Fruit fly (Drosophila melanogaster) whole organism, embryonic: Measurements from ENCODE around the gene CG4597.
A peak's percentile ranks its signal among the peaks of the same experiment; 100 is the strongest.

Source experiments
- B-H2 ChIP-seq: fragments of 200-800 bp; sonication (Bioruptor generic); optimal IDR thresholded peaks from 2 replicates; lab custom pipeline; 2018; ENCODE audit warnings: missing biosample characterization, mild to moderate bottlenecking, missing genetic modification characterization
- BtbVII ChIP-seq: fragments of 200-800 bp; sonication (Bioruptor generic); optimal IDR thresholded peaks from 3 replicates; lab custom pipeline; 2017; ENCODE audit warnings: missing biosample characterization, mild to moderate bottlenecking, missing genetic modification characterization
- CG10431 ChIP-seq: fragments of 200-800 bp; sonication (Bioruptor generic); optimal IDR thresholded peaks from 3 replicates; lab custom pipeline; 2018; ENCODE audit warnings: missing biosample characterization, mild to moderate bottlenecking, missing genetic modification characterization
- CG11398 ChIP-seq: fragments of 200-800 bp; sonication (Bioruptor generic); optimal IDR thresholded peaks from 2 replicates; lab custom pipeline; 2016; ENCODE audit warnings: missing biosample characterization, missing genetic modification characterization
- CG11504 ChIP-seq: fragments of 200-800 bp; sonication (Bioruptor generic); optimal IDR thresholded peaks from 3 replicates; lab custom pipeline; 2019; ENCODE audit warnings: missing biosample characterization, mild to moderate bottlenecking, missing genetic modification characterization, moderate library complexity
- CG1233 ChIP-seq: fragments of 200-800 bp; sonication (Bioruptor generic); optimal IDR thresholded peaks from 4 replicates; lab custom pipeline; 2018; ENCODE audit warnings: missing biosample characterization, mild to moderate bottlenecking, missing genetic modification characterization
- CG13775 ChIP-seq: fragments of 200-800 bp; sonication (Bioruptor generic); optimal IDR thresholded peaks from 3 replicates; lab custom pipeline; 2017; ENCODE audit warnings: missing biosample characterization, mild to moderate bottlenecking, missing genetic modification characterization
- CG15514 ChIP-seq: fragments of 200-800 bp; sonication (Bioruptor generic); optimal IDR thresholded peaks from 3 replicates; lab custom pipeline; 2017; ENCODE audit warnings: missing biosample characterization, missing genetic modification characterization, mild to moderate bottlenecking, moderate library complexity, missing genetic modification reagents
- CG15601 ChIP-seq: fragments of 200-800 bp; sonication (Bioruptor generic); optimal IDR thresholded peaks from 3 replicates; lab custom pipeline; 2019; ENCODE audit warnings: missing biosample characterization, mild to moderate bottlenecking, missing genetic modification characterization, moderate library complexity
- CG17359 ChIP-seq: fragments of 200-800 bp; sonication (Bioruptor generic); optimal IDR thresholded peaks from 3 replicates; lab custom pipeline; 2018; ENCODE audit warnings: missing biosample characterization, mild to moderate bottlenecking, missing genetic modification characterization, moderate library complexity
- CG2120 ChIP-seq: fragments of 200-800 bp; sonication (Bioruptor generic); optimal IDR thresholded peaks from 3 replicates; lab custom pipeline; 2016; ENCODE audit warnings: missing biosample characterization, missing genetic modification characterization
- CG2678 ChIP-seq: fragments of 200-800 bp; sonication (Bioruptor generic); optimal IDR thresholded peaks from 3 replicates; lab custom pipeline; 2019; ENCODE audit warnings: missing biosample characterization, mild to moderate bottlenecking, missing genetic modification characterization, moderate library complexity
- CG2712 ChIP-seq: fragments of 200-800 bp; optimal IDR thresholded peaks from 3 replicates; lab custom pipeline; 2019; ENCODE audit warnings: missing biosample characterization, mild to moderate bottlenecking, missing genetic modification characterization, moderate library complexity
- CG2889 ChIP-seq: fragments of 200-800 bp; sonication (Bioruptor generic); IDR thresholded peaks from 3 replicates; pipeline ENCODE4 v1.3.6; 2022; ENCODE audit warnings: missing biosample characterization, missing genetic modification characterization
- CG3065 ChIP-seq: fragments of 200-800 bp; sonication (Bioruptor generic); optimal IDR thresholded peaks from 2 replicates; lab custom pipeline; 2016; ENCODE audit warnings: missing biosample characterization, missing genetic modification characterization
- CG32767 ChIP-seq: fragments of 200-800 bp; sonication (Bioruptor generic); IDR thresholded peaks from 2 replicates; pipeline ENCODE4 v1.3.6; 2022; ENCODE audit warnings: missing biosample characterization, missing genetic modification characterization
- CG33213 ChIP-seq: fragments of 200-800 bp; sonication (Bioruptor generic); optimal IDR thresholded peaks from 3 replicates; lab custom pipeline; 2016; ENCODE audit warnings: missing biosample characterization, missing genetic modification characterization
- CG34224 ChIP-seq: fragments of 200-800 bp; sonication (Bioruptor generic); IDR thresholded peaks from 3 replicates; pipeline ENCODE4 v1.3.6; 2022; ENCODE audit warnings: missing biosample characterization, missing genetic modification characterization; ENCODE audit not compliant: partially characterized antibody
- CG4328 ChIP-seq: fragments of 200-800 bp; sonication (Bioruptor generic); optimal IDR thresholded peaks from 3 replicates; lab custom pipeline; 2017; ENCODE audit warnings: missing biosample characterization, missing genetic modification reagents, missing genetic modification characterization
- CG4617 ChIP-seq: fragments of 200-800 bp; sonication (Bioruptor generic); optimal IDR thresholded peaks from 3 replicates; lab custom pipeline; 2016; ENCODE audit warnings: missing biosample characterization, missing genetic modification characterization, borderline replicate concordance
- CG6654 ChIP-seq: fragments of 200-800 bp; sonication (Bioruptor generic); optimal IDR thresholded peaks from 2 replicates; lab custom pipeline; 2017; ENCODE audit warnings: missing biosample characterization, mild to moderate bottlenecking, missing genetic modification characterization
- CG7987 ChIP-seq: fragments of 200-800 bp; sonication (Bioruptor generic); optimal IDR thresholded peaks from 2 replicates; lab custom pipeline; 2018; ENCODE audit warnings: missing biosample characterization, mild to moderate bottlenecking, missing genetic modification characterization, moderate library complexity
- CG8388 ChIP-seq: fragments of 200-800 bp; sonication (Bioruptor generic); optimal IDR thresholded peaks from 2 replicates; lab custom pipeline; 2019; ENCODE audit warnings: missing biosample characterization, mild to moderate bottlenecking, missing genetic modification characterization, moderate library complexity
- D19A ChIP-seq: fragments of 200-800 bp; optimal IDR thresholded peaks from 3 replicates; lab custom pipeline; 2019; ENCODE audit warnings: missing biosample characterization, mild to moderate bottlenecking, missing genetic modification characterization, moderate library complexity
- Dip2 ChIP-seq: fragments of 200-800 bp; sonication (Bioruptor generic); IDR thresholded peaks from 2 replicates; pipeline ENCODE4 v1.3.6; 2022; ENCODE audit warnings: missing biosample characterization, missing genetic modification characterization
- HLH4C ChIP-seq: fragments of 200-800 bp; sonication (Bioruptor generic); IDR thresholded peaks from 3 replicates; pipeline ENCODE4 v1.3.6; 2022; ENCODE audit warnings: missing biosample characterization, missing genetic modification characterization; ENCODE audit not compliant: partially characterized antibody
- Kr ChIP-seq: fragments of 200-800 bp; sonication (Bioruptor generic); optimal IDR thresholded peaks from 2 replicates; lab custom pipeline; 2017; ENCODE audit warnings: missing biosample characterization, mild to moderate bottlenecking, missing genetic modification characterization
- MBD-R2 ChIP-seq: fragments of 200-800 bp; sonication (Bioruptor generic); IDR thresholded peaks from 2 replicates; pipeline ENCODE4 v1.3.6; 2022; ENCODE audit warnings: missing biosample characterization, missing genetic modification characterization
- Mrtf ChIP-seq: fragments of 200-800 bp; sonication (Bioruptor generic); IDR thresholded peaks from 3 replicates; pipeline ENCODE4 v1.3.6; 2022; ENCODE audit warnings: missing biosample characterization, missing genetic modification characterization
- Optix ChIP-seq: fragments of 200-800 bp; sonication (Bioruptor generic); IDR thresholded peaks from 3 replicates; pipeline ENCODE4 v1.3.6; 2022; ENCODE audit warnings: missing biosample characterization, missing genetic modification characterization
- Vsx1 ChIP-seq: fragments of 200-800 bp; sonication (Bioruptor generic); optimal IDR thresholded peaks from 2 replicates; lab custom pipeline; 2017; ENCODE audit warnings: missing biosample characterization, mild to moderate bottlenecking, missing genetic modification characterization, missing genetic modification reagents
- ac ChIP-seq: fragments of 200-800 bp; sonication (Bioruptor generic); optimal IDR thresholded peaks from 3 replicates; lab custom pipeline; 2017; ENCODE audit warnings: missing biosample characterization, mild to moderate bottlenecking, missing genetic modification characterization
- ash1 ChIP-seq: fragments of 200-800 bp; sonication (Bioruptor generic); optimal IDR thresholded peaks from 2 replicates; lab custom pipeline; 2018; ENCODE audit warnings: missing biosample characterization, mild to moderate bottlenecking, missing genetic modification characterization
- bbx ChIP-seq: fragments of 200-800 bp; sonication (Bioruptor generic); IDR thresholded peaks from 2 replicates; pipeline ENCODE4 v1.3.6; 2022; ENCODE audit warnings: missing biosample characterization, missing genetic modification characterization; ENCODE audit not compliant: partially characterized antibody
- btn ChIP-seq: fragments of 200-800 bp; sonication (Bioruptor generic); optimal IDR thresholded peaks from 2 replicates; lab custom pipeline; 2016; ENCODE audit warnings: missing biosample characterization, missing genetic modification characterization
- caup ChIP-seq: fragments of 200-800 bp; sonication (Bioruptor generic); optimal IDR thresholded peaks from 3 replicates; lab custom pipeline; 2017; ENCODE audit warnings: missing biosample characterization, mild to moderate bottlenecking, missing genetic modification characterization, moderate library complexity; ENCODE audit not compliant: severe bottlenecking
- fd102C ChIP-seq: fragments of 200-800 bp; sonication (Bioruptor generic); optimal IDR thresholded peaks from 2 replicates; lab custom pipeline; 2018; ENCODE audit warnings: missing biosample characterization, mild to moderate bottlenecking, missing genetic modification characterization, moderate library complexity
- gcm ChIP-seq: fragments of 200-800 bp; sonication (Bioruptor generic); optimal IDR thresholded peaks from 2 replicates; lab custom pipeline; 2019; ENCODE audit warnings: missing biosample characterization, mild to moderate bottlenecking, missing genetic modification characterization, moderate library complexity
- inv ChIP-seq: fragments of 200-800 bp; sonication (Bioruptor generic); IDR thresholded peaks from 2 replicates; pipeline ENCODE4 v1.3.6; 2022; ENCODE audit warnings: missing biosample characterization, missing genetic modification characterization; ENCODE audit not compliant: partially characterized antibody
- jing ChIP-seq: fragments of 200-800 bp; sonication (Bioruptor generic); optimal IDR thresholded peaks from 2 replicates; lab custom pipeline; 2018; ENCODE audit warnings: missing biosample characterization, mild to moderate bottlenecking, missing genetic modification characterization
- lilli ChIP-seq: fragments of 200-800 bp; sonication (Bioruptor generic); optimal IDR thresholded peaks from 3 replicates; lab custom pipeline; 2016; ENCODE audit warnings: missing biosample characterization, missing genetic modification characterization
- phol ChIP-seq: fragments of 200-800 bp; sonication (Bioruptor generic); optimal IDR thresholded peaks from 3 replicates; lab custom pipeline; 2018; ENCODE audit warnings: missing biosample characterization, mild to moderate bottlenecking, missing genetic modification characterization, moderate library complexity
- pzg ChIP-seq: fragments of 200-800 bp; sonication (Bioruptor generic); optimal IDR thresholded peaks from 3 replicates; lab custom pipeline; 2018; ENCODE audit warnings: missing biosample characterization, mild to moderate bottlenecking, missing genetic modification characterization, moderate library complexity
- ro ChIP-seq: fragments of 200-800 bp; sonication (Bioruptor generic); IDR thresholded peaks from 2 replicates; pipeline ENCODE4 v1.3.6; 2022; ENCODE audit warnings: missing biosample characterization, missing genetic modification characterization
- sc ChIP-seq, 3 experiments: fragments of >200 bp in 2 of 3; fragments of 200-800 bp in 1 of 3; sonication (Bioruptor generic) in 1 of 3; optimal IDR thresholded peaks; 2 replicates in 2 of 3; 3 replicates in 1 of 3; lab custom pipeline; 2017; ENCODE audit warnings: mild to moderate bottlenecking in 1 of 3, missing biosample characterization in 1 of 3, missing genetic modification characterization in 1 of 3, missing genetic modification reagents in 1 of 3
- sens ChIP-seq: fragments of 200-800 bp; sonication (Bioruptor generic); peaks from one replicate; lab custom pipeline; 2016; ENCODE audit warnings: missing biosample characterization, missing genetic modification characterization
- ssp ChIP-seq: fragments of 200-800 bp; sonication (Bioruptor generic); IDR thresholded peaks from 2 replicates; pipeline ENCODE4 v1.3.6; 2022; ENCODE audit warnings: missing biosample characterization, missing genetic modification characterization
- zfh1 ChIP-seq: fragments of 200-800 bp; sonication (Bioruptor generic); IDR thresholded peaks from 3 replicates; pipeline ENCODE4 v1.3.6; 2022; ENCODE audit warnings: missing biosample characterization, missing genetic modification characterization

CG4597 gene

dm6 chr3L:5154917-5155613 lies 25.8 kb downstream of the CG4597 start (continued):
- peak; percentile 1 for TF ChIP-seq CG10431 (GFP tag; lab: Kevin White, UChicago)
- TF ChIP-seq CG17359 (tag; lab: Kevin White, UChicago) = peak; percentile 83
- TF ChIP-seq BtbVII (GFP tag; lab: Kevin White, UChicago) = peak; percentile 68
- TF ChIP-seq CG2889 (GFP tag; lab: Robert Waterston, UW) = no peak; the same call in 2 of the 3 replicates
- TF ChIP-seq CG11398 = peak; percentile 38
- TF ChIP-seq bbx (GFP tag; lab: Robert Waterston, UW) = no peak
- TF ChIP-seq sc (optimal IDR thresholded peaks at IDR 0.05; lab: Kevin White, UChicago) = no peak
- no peak for TF ChIP-seq sc (GFP tag; optimal IDR thresholded peaks at IDR 0.05; lab: Kevin White, UChicago)
- TF ChIP-seq Optix (GFP tag; lab: Robert Waterston, UW) = no peak; the same call in 1 of the 3 replicates
- peak; percentile 91 for TF ChIP-seq CG2120 (GFP tag; lab: Kevin White, UChicago)
- TF ChIP-seq caup (GFP tag; lab: Kevin White, UChicago) = peak; percentile 78
- peak; percentile 49 for TF ChIP-seq CG4328
- no peak for TF ChIP-seq HLH4C (GFP tag; lab: Robert Waterston, UW)
- peak; percentile 97 for TF ChIP-seq sens
- TF ChIP-seq CG15601 = peak; percentile 34
- no peak for TF ChIP-seq Vsx1 (GFP tag; lab: Kevin White, UChicago)
- no peak for TF ChIP-seq ash1 (GFP tag; lab: Kevin White, UChicago)
- TF ChIP-seq CG1233 (GFP tag; lab: Kevin White, UChicago) = peak; percentile 33
- no peak for TF ChIP-seq CG34224 (GFP tag; lab: Robert Waterston, UW)
- TF ChIP-seq CG6654 (GFP tag; lab: Kevin White, UChicago) = peak; percentile 40
- TF ChIP-seq CG15514 (GFP tag; lab: Kevin White, UChicago) = peak; percentile 69
- no peak for TF ChIP-seq D19A (tag; lab: Kevin White, UChicago)
- no peak for TF ChIP-seq phol (tag; lab: Kevin White, UChicago)
- peak; percentile 62 for TF ChIP-seq CG13775 (GFP tag; lab: Kevin White, UChicago)
- TF ChIP-seq CG3065 = no peak
- TF ChIP-seq lilli (GFP tag; lab: Kevin White, UChicago) = peak; percentile 84
- no peak; the same call in 1 of the 2 replicates for TF ChIP-seq ro (GFP tag; lab: Robert Waterston, UW)
- peak; percentile 69 for TF ChIP-seq B-H2 (GFP tag; lab: Kevin White, UChicago)
- no peak for TF ChIP-seq inv (GFP tag; lab: Robert Waterston, UW)
- TF ChIP-seq CG4617 (GFP tag; lab: Kevin White, UChicago) = peak; percentile 31
- TF ChIP-seq Dip2 (GFP tag; lab: Robert Waterston, UW) = no peak
- TF ChIP-seq CG32767 (GFP tag; lab: Robert Waterston, UW) = peak; percentile 81
- TF ChIP-seq CG2678 (tag; lab: Kevin White, UChicago) = peak; percentile 85
- TF ChIP-seq ssp (GFP tag; lab: Robert Waterston, UW) = peak; percentile 70
- TF ChIP-seq btn (GFP tag; lab: Kevin White, UChicago) = peak; percentile 50
- no peak for TF ChIP-seq pzg (GFP tag; lab: Kevin White, UChicago)
- peak; percentile 49 for TF ChIP-seq gcm (GFP tag; lab: Kevin White, UChicago)
- TF ChIP-seq CG8388 (GFP tag; lab: Kevin White, UChicago) = peak; percentile 73
- no peak for TF ChIP-seq Kr (GFP tag; lab: Kevin White, UChicago)
- TF ChIP-seq CG33213 = peak; percentile 63
- peak; percentile 66 for TF ChIP-seq MBD-R2 (GFP tag; lab: Robert Waterston, UW)
- no peak for TF ChIP-seq CG11504 (tag; lab: Kevin White, UChicago)
- TF ChIP-seq Mrtf (GFP tag; lab: Robert Waterston, UW) = no peak; the same call in 2 of the 3 replicates
- TF ChIP-seq fd102C = no peak
- TF ChIP-seq ac (GFP tag; lab: Kevin White, UChicago) = no peak
- no peak for TF ChIP-seq CG7987 (GFP tag; lab: Kevin White, UChicago)
- TF ChIP-seq zfh1 (GFP tag; lab: Robert Waterston, UW) = peak; percentile 86
- TF ChIP-seq jing = no peak
- TF ChIP-seq CG2712 (tag; lab: Kevin White, UChicago) = peak; percentile 60
